Worm (Caenorhabditis elegans) whole organism, L4 larva: ENCODE results near the gene F52C9.5.

Experiments
- ceh-28 ChIP-seq: fragments of 150-350 bp; optimal IDR thresholded peaks from 2 replicates; lab custom pipeline; 2014; ENCODE audit warnings: missing biosample characterization, missing genetic modification reagents, missing genetic modification characterization
- dmd-6 ChIP-seq: fragments of 200-800 bp; sonication (Bioruptor generic); IDR thresholded peaks from 2 replicates; pipeline ENCODE4 v1.3.6; 2022; ENCODE audit warnings: missing genetic modification reagents, missing genetic modification characterization, missing compliant biosample characterization
- lsy-2 ChIP-seq, 2 experiments: fragments of 150-350 bp in 1 of 2; sonication (generic microtip) in 1 of 2; optimal IDR thresholded peaks; 2 replicates each; lab custom pipeline; 2014 to 2017; ENCODE audit warnings: missing biosample characterization in 2 of 2, missing genetic modification characterization in 2 of 2
- mdl-1 ChIP-seq, 2 experiments: fragments of 150-350 bp in 1 of 2; sonication (generic microtip) in 1 of 2; optimal IDR thresholded peaks; 2 replicates each; lab custom pipeline; 2014 to 2017; ENCODE audit warnings: missing biosample characterization in 2 of 2, missing genetic modification characterization in 2 of 2
- nhr-10 ChIP-seq: fragments of 150-350 bp; optimal IDR thresholded peaks from 2 replicates; lab custom pipeline; 2014; ENCODE audit warnings: missing biosample characterization, missing genetic modification characterization
- nhr-76 ChIP-seq: fragments of 150-350 bp; optimal IDR thresholded peaks from 2 replicates; lab custom pipeline; 2014; ENCODE audit warnings: missing biosample characterization, missing genetic modification characterization
- saeg-2 ChIP-seq: fragments of 200-800 bp; sonication (Bioruptor generic); IDR thresholded peaks from 2 replicates; pipeline ENCODE4 v1.3.6; 2022; ENCODE audit warnings: missing genetic modification reagents, missing genetic modification characterization, missing compliant biosample characterization
- snpc-4 ChIP-seq: fragments of 150-350 bp; optimal IDR thresholded peaks from 2 replicates; lab custom pipeline; 2014; ENCODE audit warnings: missing biosample characterization, missing genetic modification characterization
- unc-39 ChIP-seq: sonication (generic microtip); optimal IDR thresholded peaks from 2 replicates; lab custom pipeline; 2017; ENCODE audit warnings: missing biosample characterization, missing genetic modification characterization
- unc-62 ChIP-seq, 3 experiments: fragments of 150-350 bp in 1 of 3; sonication (generic microtip); optimal IDR thresholded peaks in 2 of 3; peaks in 1 of 3; 1 replicate in 1 of 3; 2 replicates in 2 of 3; lab custom pipeline; 2014 to 2017; ENCODE audit warnings: missing biosample characterization in 3 of 3, missing genetic modification characterization in 3 of 3, missing genetic modification reagents in 3 of 3, missing genotype in 1 of 3

ce11 chrIII:5285484-5285883 is 16.5 kb upstream of the F52C9.5 start:
- TF ChIP-seq nhr-10 (tag; lab: Kevin White, UChicago) (no peak), unc-39 (tag; lab: Kevin White, UChicago) (no peak), nhr-76 (tag; lab: Kevin White, UChicago) (no peak), lsy-2 (tag; optimal IDR thresholded peaks at IDR 0.05; lab: Kevin White, UChicago) (no peak), dmd-6 (no peak), mdl-1 (tag; optimal IDR thresholded peaks at IDR 0.05; lab: Kevin White, UChicago) (no peak), unc-62 (GFP tag; optimal IDR thresholded peaks at IDR 0.05 in 1 of 2; lab: Kevin White, UChicago) (no peak), unc-62 (tag; optimal IDR thresholded peaks at IDR 0.05; lab: Kevin White, UChicago) (no peak), snpc-4 (tag; lab: Kevin White, UChicago) (no peak), saeg-2 (GFP tag; lab: Robert Waterston, UW) (no peak), ceh-28 (tag; lab: Kevin White, UChicago) (no peak)
